Worm (Caenorhabditis elegans): ENCODE results near the gene ncs-4.
A peak's percentile ranks its signal among the peaks of the same experiment; 100 is the strongest.

DNA sequence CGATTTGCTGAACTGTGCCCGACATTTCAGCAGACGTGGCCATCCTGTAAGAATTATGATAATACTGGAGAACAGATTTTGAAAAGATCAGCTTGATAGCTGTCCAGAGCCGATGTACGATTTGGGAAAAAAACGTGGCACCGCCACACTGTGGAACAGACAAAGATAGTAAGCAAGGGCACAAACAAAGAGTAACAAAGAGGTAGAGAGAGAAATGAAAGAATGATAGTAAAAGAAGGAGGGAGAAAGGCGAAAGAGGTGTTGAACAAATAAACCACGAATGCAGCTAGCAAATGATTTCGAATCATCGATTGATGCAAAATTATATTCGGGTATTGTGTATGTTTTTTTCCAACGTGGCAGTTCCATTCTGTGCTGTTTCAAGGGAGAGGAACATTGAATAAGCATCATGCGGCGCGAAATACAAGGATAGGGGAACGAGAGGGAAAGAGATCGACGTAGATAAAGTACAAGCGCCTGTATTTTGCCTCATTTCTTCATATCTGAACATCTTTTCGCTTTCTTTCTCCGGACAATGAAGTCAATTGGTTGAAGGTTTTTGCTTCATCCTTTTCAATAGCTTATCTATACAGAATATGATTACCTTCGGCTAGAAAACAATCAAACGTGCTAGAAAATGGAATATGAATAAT, 51.9 kb downstream of the ncs-4 start, which contains the start of gene C14H10.3:
- TF ChIP-seq ztf-11 (tag; optimal IDR thresholded peaks at IDR 0.05): no peak
- TF ChIP-seq ZK546.5 (tag; optimal IDR thresholded peaks at IDR 0.05): no peak
- no peak for TF ChIP-seq egl-27 (tag; optimal IDR thresholded peaks at IDR 0.05)
- no peak for TF ChIP-seq unc-39 (tag; optimal IDR thresholded peaks at IDR 0.05)
- TF ChIP-seq nhr-23 (tag; optimal IDR thresholded peaks at IDR 0.05): no peak
- TF ChIP-seq mbf-1 (tag; optimal IDR thresholded peaks at IDR 0.05): no peak
- TF ChIP-seq skn-1 (tag; optimal IDR thresholded peaks at IDR 0.05): no peak
- TF ChIP-seq C34F6.9 (tag; optimal IDR thresholded peaks at IDR 0.05): no peak
- peak; percentile 5 for TF ChIP-seq fos-1 (tag; optimal IDR thresholded peaks at IDR 0.05)
- no peak for TF ChIP-seq snpc-4 (tag; optimal IDR thresholded peaks at IDR 0.05)
- no peak for TF ChIP-seq ceh-16 (tag; optimal IDR thresholded peaks at IDR 0.05)
- TF ChIP-seq lin-11 (tag; optimal IDR thresholded peaks at IDR 0.05): no peak
- TF ChIP-seq nhr-11 (tag; optimal IDR thresholded peaks at IDR 0.05): no peak

All from whole organism, L2 larva.